Worm (Caenorhabditis elegans): ENCODE measurements around the gene frm-10.
A peak's percentile ranks its signal among the peaks of the same experiment; 100 is the strongest.

- TF ChIP-seq skn-1 (tag; optimal IDR thresholded peaks at IDR 0.05) (peak; percentile 28), nhr-237 (tag; optimal IDR thresholded peaks at IDR 0.05) (no peak), unc-62 (GFP tag; optimal IDR thresholded peaks at IDR 0.05) (no peak), ama-1 (optimal IDR thresholded peaks at IDR 0.05) (no peak), nhr-77 (tag; optimal IDR thresholded peaks at IDR 0.05) (no peak), tbx-2 (tag; optimal IDR thresholded peaks at IDR 0.05) (no peak), mdl-1 (tag; optimal IDR thresholded peaks at IDR 0.05) (no peak), aly-2 (tag; optimal IDR thresholded peaks at IDR 0.05) (no peak), pqm-1 (tag; optimal IDR thresholded peaks at IDR 0.05) (peak; percentile 100), ZK546.5 (tag; optimal IDR thresholded peaks at IDR 0.05) (no peak), elt-2 (tag; optimal IDR thresholded peaks at IDR 0.05) (peak; percentile 89)
Observed at ce11 chrV:13462974-13463373, at the start of gene frm-10.
